Worm (Caenorhabditis elegans) whole organism, L2 larva: ENCODE measurements around the gene C24B5.4.

Experiments
- C34F6.9 ChIP-seq: fragments of 150-350 bp; optimal IDR thresholded peaks from 2 replicates; lab custom pipeline; 2014; ENCODE audit warnings: missing biosample characterization, missing genetic modification characterization
- F13H6.1 ChIP-seq: sonication (generic microtip); optimal IDR thresholded peaks from 2 replicates; lab custom pipeline; 2016; ENCODE audit warnings: missing genetic modification characterization, missing compliant biosample characterization
- R02D3.7 ChIP-seq: fragments of 150-350 bp; optimal IDR thresholded peaks from 2 replicates; lab custom pipeline; 2014; ENCODE audit warnings: missing biosample characterization, missing genetic modification characterization
- Y55F3AM.14 ChIP-seq: fragments of 200-800 bp; sonication (Bioruptor generic); optimal IDR thresholded peaks from 2 replicates; lab custom pipeline; 2018; ENCODE audit warnings: mild to moderate bottlenecking, missing genetic modification characterization, missing compliant biosample characterization
- ZK546.5 ChIP-seq: sonication (generic microtip); optimal IDR thresholded peaks from 2 replicates; lab custom pipeline; 2017; ENCODE audit warnings: missing biosample characterization, missing genetic modification characterization
- blmp-1 ChIP-seq: sonication (generic microtip); optimal IDR thresholded peaks from 2 replicates; lab custom pipeline; 2017; ENCODE audit warnings: missing genetic modification characterization, mild to moderate bottlenecking, missing compliant biosample characterization, antibody characterized with exemption, moderate library complexity; ENCODE audit not compliant: insufficient read depth
- ceh-16 ChIP-seq: fragments of 150-350 bp; optimal IDR thresholded peaks from 2 replicates; lab custom pipeline; 2014; ENCODE audit warnings: missing biosample characterization, missing genetic modification characterization
- ceh-82 ChIP-seq: fragments of 150-350 bp; optimal IDR thresholded peaks from 2 replicates; lab custom pipeline; 2014; ENCODE audit warnings: missing biosample characterization, missing genetic modification characterization
- dmd-4 ChIP-seq: sonication (generic microtip); optimal IDR thresholded peaks from 2 replicates; lab custom pipeline; 2017; ENCODE audit warnings: missing biosample characterization, missing genetic modification characterization
- egl-27 ChIP-seq: sonication (generic microtip); optimal IDR thresholded peaks from 3 replicates; lab custom pipeline; 2017; ENCODE audit warnings: missing biosample characterization, missing genetic modification reagents, missing genetic modification characterization
- elt-1 ChIP-seq: fragments of 150-350 bp; optimal IDR thresholded peaks from 2 replicates; lab custom pipeline; 2014; ENCODE audit warnings: missing biosample characterization, missing genetic modification characterization
- fos-1 ChIP-seq: fragments of 150-350 bp; optimal IDR thresholded peaks from 2 replicates; lab custom pipeline; 2014; ENCODE audit warnings: missing biosample characterization, missing genetic modification characterization
- gmeb-1 ChIP-seq: fragments of 150-350 bp; optimal IDR thresholded peaks from 2 replicates; lab custom pipeline; 2014; ENCODE audit warnings: missing biosample characterization, missing genetic modification characterization
- lin-13 ChIP-seq: fragments of 150-350 bp; optimal IDR thresholded peaks from 2 replicates; lab custom pipeline; 2014; ENCODE audit warnings: missing biosample characterization, missing genetic modification reagents, missing genetic modification characterization
- lin-39 ChIP-seq: fragments of 150-350 bp; optimal IDR thresholded peaks from 2 replicates; lab custom pipeline; 2014; ENCODE audit warnings: missing biosample characterization, missing genetic modification reagents, missing genetic modification characterization
- lsy-2 ChIP-seq, 2 experiments: fragments of 150-350 bp in 1 of 2; sonication (generic microtip) in 1 of 2; optimal IDR thresholded peaks; 2 replicates each; lab custom pipeline; 2014 to 2017; ENCODE audit warnings: missing biosample characterization in 2 of 2, missing genetic modification characterization in 2 of 2
- nhr-11 ChIP-seq: fragments of 150-350 bp; optimal IDR thresholded peaks from 2 replicates; lab custom pipeline; 2014; ENCODE audit warnings: missing biosample characterization, missing genetic modification characterization
- nhr-129 ChIP-seq: fragments of 150-350 bp; optimal IDR thresholded peaks from 2 replicates; lab custom pipeline; 2014; ENCODE audit warnings: missing biosample characterization, missing genetic modification characterization
- nhr-21 ChIP-seq: fragments of 150-350 bp; optimal IDR thresholded peaks from 2 replicates; lab custom pipeline; 2014; ENCODE audit warnings: missing biosample characterization, missing genetic modification characterization
- nhr-23 ChIP-seq: fragments of 150-350 bp; optimal IDR thresholded peaks from 2 replicates; lab custom pipeline; 2014; ENCODE audit warnings: missing biosample characterization, missing genetic modification reagents, missing genetic modification characterization
- nhr-25 ChIP-seq: fragments of 150-350 bp; sonication (generic microtip); optimal IDR thresholded peaks from 3 replicates; lab custom pipeline; 2014; ENCODE audit warnings: missing biosample characterization, missing genetic modification characterization
- nhr-77 ChIP-seq: fragments of 150-350 bp; optimal IDR thresholded peaks from 2 replicates; lab custom pipeline; 2014; ENCODE audit warnings: missing biosample characterization, missing genetic modification characterization
- peb-1 ChIP-seq: fragments of 150-350 bp; optimal IDR thresholded peaks from 2 replicates; lab custom pipeline; 2014; ENCODE audit warnings: missing biosample characterization, missing genetic modification characterization
- skn-1 ChIP-seq: sonication (generic microtip); optimal IDR thresholded peaks from 2 replicates; lab custom pipeline; 2017; ENCODE audit warnings: missing biosample characterization, missing genetic modification characterization
- sma-3 ChIP-seq: sonication (generic microtip); optimal IDR thresholded peaks from 2 replicates; lab custom pipeline; 2016; ENCODE audit warnings: missing genetic modification reagents, missing genetic modification characterization, missing compliant biosample characterization
- sma-9 ChIP-seq, 2 experiments: fragments of 150-350 bp in 1 of 2; sonication (generic microtip) in 1 of 2; optimal IDR thresholded peaks; 2 replicates each; lab custom pipeline; 2014 to 2016; ENCODE audit warnings: missing genetic modification characterization in 2 of 2, mild to moderate bottlenecking in 1 of 2, missing biosample characterization in 1 of 2, missing compliant biosample characterization in 1 of 2, missing genetic modification reagents in 1 of 2, moderate library complexity in 1 of 2
- snpc-4 ChIP-seq: fragments of 150-350 bp; optimal IDR thresholded peaks from 2 replicates; lab custom pipeline; 2014; ENCODE audit warnings: missing biosample characterization, missing genetic modification characterization
- unc-39 ChIP-seq: fragments of 150-350 bp; optimal IDR thresholded peaks from 2 replicates; lab custom pipeline; 2014; ENCODE audit warnings: missing biosample characterization, missing genetic modification characterization
- zag-1 ChIP-seq: fragments of 150-350 bp; optimal IDR thresholded peaks from 2 replicates; lab custom pipeline; 2014; ENCODE audit warnings: missing biosample characterization, missing genetic modification characterization
- ztf-4 ChIP-seq: fragments of 150-350 bp; optimal IDR thresholded peaks from 2 replicates; lab custom pipeline; 2014; ENCODE audit warnings: missing biosample characterization, missing genetic modification characterization

C24B5.4 gene

ce11 chrV:9154772-9155171 is 42.4 kb downstream of the C24B5.4 start, which contains the start of gene B0222.5:
B0222.5 (minus strand) TSS chrV:9154872.
- TF ChIP-seq skn-1 (tag; lab: Kevin White, UChicago) (no peak), lsy-2 (tag; optimal IDR thresholded peaks at IDR 0.05; lab: Kevin White, UChicago) (no peak), lin-13 (GFP tag; lab: Kevin White, UChicago) (no peak), ZK546.5 (tag; lab: Kevin White, UChicago) (no peak), zag-1 (no peak), nhr-129 (tag; lab: Kevin White, UChicago) (no peak), nhr-23 (tag; lab: Kevin White, UChicago) (no peak), ceh-16 (tag; lab: Kevin White, UChicago) (no peak)

ce11 chrV:9152339-9152738 is 44.8 kb downstream of the C24B5.4 start:
- TF ChIP-seq sma-9 (GFP tag; optimal IDR thresholded peaks at IDR 0.05; lab: Kevin White, UChicago) (peak; percentile 67), sma-9 (tag; optimal IDR thresholded peaks at IDR 0.05; lab: Kevin White, UChicago) (no peak), ceh-82 (no peak)

- TF ChIP-seq sma-9 (GFP tag; optimal IDR thresholded peaks at IDR 0.05; lab: Kevin White, UChicago): peak; percentile 54
- TF ChIP-seq sma-9 (tag; optimal IDR thresholded peaks at IDR 0.05; lab: Kevin White, UChicago): no peak
- no peak for TF ChIP-seq Y55F3AM.14 (GFP tag; lab: Kevin White, UChicago)
- TF ChIP-seq unc-39 (tag; lab: Kevin White, UChicago): no peak
- TF ChIP-seq R02D3.7: no peak
- no peak for TF ChIP-seq blmp-1
- TF ChIP-seq ztf-4 (tag; lab: Kevin White, UChicago): no peak
- TF ChIP-seq elt-1 (tag; lab: Kevin White, UChicago): no peak
- TF ChIP-seq lin-13 (GFP tag; lab: Kevin White, UChicago): no peak
Measured at ce11 chrV:9148151-9148550, 49.0 kb downstream of the C24B5.4 start.

ce11 chrV:9146849-9147557 is 50.1 kb downstream of the C24B5.4 start, which contains the start of gene spl-2:
spl-2 (minus strand) TSS chrV:9146899.
- TF ChIP-seq nhr-21 (tag; lab: Kevin White, UChicago) (peak; percentile 50), sma-3 (GFP tag; lab: Kevin White, UChicago) (peak; percentile 29), nhr-25 (tag; lab: Kevin White, UChicago) (peak; percentile 47), dmd-4 (tag; lab: Kevin White, UChicago) (no peak), nhr-129 (tag; lab: Kevin White, UChicago) (peak; percentile 23), sma-9 (GFP tag; optimal IDR thresholded peaks at IDR 0.05; lab: Kevin White, UChicago) (peak; percentile 35), sma-9 (tag; optimal IDR thresholded peaks at IDR 0.05; lab: Kevin White, UChicago) (no peak), nhr-77 (tag; lab: Kevin White, UChicago) (no peak)

ce11 chrV:9146196-9146595 is 50.9 kb downstream of the C24B5.4 start:
- TF ChIP-seq F13H6.1 (tag; lab: Kevin White, UChicago) (no peak), nhr-11 (tag; lab: Kevin White, UChicago) (no peak), egl-27 (tag; lab: Kevin White, UChicago) (no peak), sma-9 (GFP tag; optimal IDR thresholded peaks at IDR 0.05; lab: Kevin White, UChicago) (peak; percentile 2), sma-9 (tag; optimal IDR thresholded peaks at IDR 0.05; lab: Kevin White, UChicago) (no peak), ZK546.5 (tag; lab: Kevin White, UChicago) (no peak), lin-13 (GFP tag; lab: Kevin White, UChicago) (no peak), lsy-2 (tag; optimal IDR thresholded peaks at IDR 0.05; lab: Kevin White, UChicago) (no peak), nhr-77 (tag; lab: Kevin White, UChicago) (no peak), lin-39 (no peak), peb-1 (tag; lab: Kevin White, UChicago) (no peak), snpc-4 (tag; lab: Kevin White, UChicago) (no peak), gmeb-1 (peak; percentile 22), fos-1 (tag; lab: Kevin White, UChicago) (peak; percentile 16), Y55F3AM.14 (GFP tag; lab: Kevin White, UChicago) (no peak), C34F6.9 (tag; lab: Kevin White, UChicago) (no peak)
- TF ChIP-seq, all 48 proteins: peak for 3
